Worm (Caenorhabditis elegans): ENCODE results near the gene C23G10.7.

- TF ChIP-seq pag-3 (tag; optimal IDR thresholded peaks at IDR 0.05; ENCODE audit: borderline replicate concordance, insufficient read depth) (no peak), alr-1 (tag; optimal IDR thresholded peaks at IDR 0.05; ENCODE audit: borderline replicate concordance) (no peak), ama-1 (optimal IDR thresholded peaks at IDR 0.05) (no peak), fkh-10 (GFP tag; optimal IDR thresholded peaks at IDR 0.05) (no peak)
Observed at ce11 chrIII:6215476-6215875, 17.3 kb upstream of the C23G10.7 start, which contains the start of gene C23G10.11.
